Fruit fly (Drosophila melanogaster) whole organism, pupa: ENCODE data around the gene AP-1gamma.

Experiments
- CG10348 ChIP-seq: fragments of 200-800 bp; sonication (Bioruptor generic); IDR thresholded peaks from 2 replicates; pipeline ENCODE4 v1.3.6; 2022; ENCODE audit warnings: missing biosample characterization, missing genetic modification characterization
- CG12605 ChIP-seq: fragments of 200-800 bp; sonication (Bioruptor generic); IDR thresholded peaks from 2 replicates; pipeline ENCODE4 v1.3.6; 2022; ENCODE audit warnings: missing biosample characterization, missing genetic modification characterization
- CG13204 ChIP-seq: fragments of 200-800 bp; sonication (Bioruptor generic); optimal IDR thresholded peaks from 2 replicates; lab custom pipeline; 2018; ENCODE audit warnings: missing biosample characterization, mild to moderate bottlenecking, missing genetic modification characterization, moderate library complexity
- CG14655 ChIP-seq: fragments of 200-800 bp; sonication (Bioruptor generic); optimal IDR thresholded peaks from 3 replicates; lab custom pipeline; 2017; ENCODE audit warnings: mild to moderate bottlenecking, missing biosample characterization, missing genetic modification reagents, missing genetic modification characterization
- CG15710 ChIP-seq: fragments of 200-800 bp; sonication (Bioruptor generic); optimal IDR thresholded peaks from 2 replicates; lab custom pipeline; 2018; ENCODE audit warnings: missing biosample characterization, mild to moderate bottlenecking, missing genetic modification characterization, moderate library complexity
- CG4496 ChIP-seq: fragments of 200-800 bp; sonication (Bioruptor generic); IDR thresholded peaks from 3 replicates; pipeline ENCODE4 v1.3.6; 2022; ENCODE audit warnings: missing biosample characterization, missing genetic modification characterization
- CG8301 ChIP-seq: fragments of 200-800 bp; sonication (Bioruptor generic); optimal IDR thresholded peaks from 2 replicates; lab custom pipeline; 2018; ENCODE audit warnings: missing biosample characterization, mild to moderate bottlenecking, missing genetic modification characterization
- CG9948 ChIP-seq: fragments of 200-800 bp; sonication (Bioruptor generic); optimal IDR thresholded peaks from 2 replicates; lab custom pipeline; 2018; ENCODE audit warnings: missing biosample characterization, mild to moderate bottlenecking, missing genetic modification characterization, moderate library complexity
- D1 ChIP-seq: fragments of 200-800 bp; sonication (Bioruptor generic); optimal IDR thresholded peaks from 2 replicates; lab custom pipeline; 2018; ENCODE audit warnings: missing biosample characterization, mild to moderate bottlenecking, missing genetic modification characterization, moderate library complexity
- fd96Ca ChIP-seq: fragments of 200-800 bp; sonication (Bioruptor generic); IDR thresholded peaks from 3 replicates; pipeline ENCODE4 v1.3.6; 2022; ENCODE audit warnings: missing biosample characterization, missing genetic modification characterization
- rn ChIP-seq: fragments of 200-800 bp; sonication (Bioruptor generic); IDR thresholded peaks from 2 replicates; pipeline ENCODE4 v1.3.6; 2022; ENCODE audit warnings: missing biosample characterization, missing genetic modification characterization

DNA sequence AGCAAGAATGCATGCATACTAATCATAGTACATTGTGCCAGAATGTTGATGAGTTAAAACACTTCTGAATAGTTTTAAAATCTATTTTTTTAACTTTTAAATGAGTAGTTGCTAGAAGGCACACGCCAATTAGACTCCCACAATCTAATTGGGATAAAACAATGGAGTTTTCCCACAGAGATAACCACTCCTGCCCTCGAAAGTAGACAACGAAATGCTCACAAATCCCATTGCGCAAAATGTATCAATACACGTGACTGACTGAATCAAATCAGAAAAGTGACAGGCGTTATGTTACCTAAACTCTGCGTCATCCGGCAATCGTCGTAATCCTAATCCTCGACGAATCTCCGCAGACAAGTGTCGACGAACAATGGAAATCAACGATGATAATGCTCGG is 9.3 kb downstream of the AP-1gamma start:
- TF ChIP-seq CG15710 (tag; lab: Kevin White, UChicago) (no peak), CG8301 (no peak), CG12605 (GFP tag; lab: Robert Waterston, UW) (no peak), rn (GFP tag; lab: Robert Waterston, UW) (no peak), CG14655 (GFP tag; lab: Kevin White, UChicago) (no peak), CG4496 (GFP tag; lab: Robert Waterston, UW) (no peak), CG9948 (tag; lab: Kevin White, UChicago) (no peak), D1 (no peak), CG10348 (no peak), fd96Ca (GFP tag; lab: Robert Waterston, UW) (no peak), CG13204 (GFP tag; lab: Kevin White, UChicago) (no peak)
